Fruit fly (Drosophila melanogaster): ENCODE results near the gene CG12746.

Gene CG12746

DNA sequence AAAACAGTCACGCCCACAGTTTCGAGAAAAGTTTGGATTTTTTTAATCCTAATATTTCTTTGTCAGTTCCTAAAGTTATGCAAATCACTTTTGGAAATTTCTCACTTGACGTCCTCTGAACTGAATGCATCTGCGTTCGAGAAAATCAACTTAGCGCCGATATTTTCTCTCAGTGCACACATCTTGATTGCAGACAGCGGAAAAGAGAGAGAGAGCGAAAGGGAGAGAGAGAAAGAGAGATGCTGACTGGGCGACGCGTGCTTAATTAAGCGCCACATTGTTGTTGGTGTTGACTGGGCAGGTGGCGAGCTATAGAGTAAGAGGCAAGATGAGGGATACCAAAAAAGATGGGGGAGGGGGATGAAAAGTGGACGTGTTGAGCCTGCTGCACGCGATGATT, 46.0 kb upstream of the CG12746 start:
- TF ChIP-seq fkh (GFP tag; optimal IDR thresholded peaks at IDR 0.05) (no peak), vri (GFP tag; optimal IDR thresholded peaks at IDR 0.05) (peak; percentile 30), Hr38 (GFP tag; optimal IDR thresholded peaks at IDR 0.05) (no peak), CG9139 (GFP tag; optimal IDR thresholded peaks at IDR 0.05) (no peak), Ets21C (GFP tag; optimal IDR thresholded peaks at IDR 0.05) (peak; percentile 32), Eip75B (GFP tag; optimal IDR thresholded peaks at IDR 0.05) (peak; percentile 66), Eip93F (GFP tag; optimal IDR thresholded peaks at IDR 0.05) (no peak), OdsH (GFP tag; optimal IDR thresholded peaks at IDR 0.05) (peak; percentile 67), CG16779 (tag; optimal IDR thresholded peaks at IDR 0.05) (peak; percentile 18), acj6 (GFP tag; optimal IDR thresholded peaks at IDR 0.05) (peak; percentile 63), Hr4 (GFP tag; optimal IDR thresholded peaks at IDR 0.05) (peak; percentile 71), svp (GFP tag) (peak; percentile 91), CG31627 (GFP tag; optimal IDR thresholded peaks at IDR 0.05) (peak; percentile 72), CG6276 (GFP tag; optimal IDR thresholded peaks at IDR 0.05) (peak; percentile 62), CG34406 (GFP tag; optimal IDR thresholded peaks at IDR 0.05) (peak; percentile 62), dsx (GFP tag; optimal IDR thresholded peaks at IDR 0.05; ENCODE audit: poor library complexity, severe bottlenecking) (peak; percentile 90), CG32006 (GFP tag; optimal IDR thresholded peaks at IDR 0.05) (peak; percentile 78), Blimp-1 (GFP tag; optimal IDR thresholded peaks at IDR 0.05) (no peak), CG7368 (GFP tag; optimal IDR thresholded peaks at IDR 0.05) (peak; percentile 41), CG8319 (GFP tag; optimal IDR thresholded peaks at IDR 0.05) (peak; percentile 51), Lpt (GFP tag; optimal IDR thresholded peaks at IDR 0.05) (no peak), dac (GFP tag; optimal IDR thresholded peaks at IDR 0.05) (peak; percentile 43), pdm3 (GFP tag; optimal IDR thresholded peaks at IDR 0.05) (peak; percentile 74), achi (GFP tag; optimal IDR thresholded peaks at IDR 0.05) (peak; percentile 65), CG11902 (GFP tag; optimal IDR thresholded peaks at IDR 0.05) (peak; percentile 40), CG8119 (GFP tag; IDR thresholded peaks at IDR 0.05) (peak; percentile 61; the same call in 1 of the 3 replicates), CG11762 (GFP tag; optimal IDR thresholded peaks at IDR 0.05; ENCODE audit: insufficient read depth) (peak; percentile 11), CG11294 (GFP tag; IDR thresholded peaks at IDR 0.05) (peak; percentile 22; the same call in 1 of the 2 replicates), CG4318 (GFP tag; optimal IDR thresholded peaks at IDR 0.05) (peak; percentile 40), Sox102F (GFP tag; optimal IDR thresholded peaks at IDR 0.05) (peak; percentile 80), CG6163 (GFP tag; IDR thresholded peaks at IDR 0.05) (peak; percentile 80), salr (GFP tag; optimal IDR thresholded peaks at IDR 0.05) (peak; percentile 27 to 47), CG6854 (GFP tag; optimal IDR thresholded peaks at IDR 0.05) (no peak), cyc (GFP tag; optimal IDR thresholded peaks at IDR 0.05) (peak; percentile 60), esn (GFP tag; optimal IDR thresholded peaks at IDR 0.05) (peak; percentile 72), Met (GFP tag; optimal IDR thresholded peaks at IDR 0.05) (peak; percentile 58), ss (GFP tag; optimal IDR thresholded peaks at IDR 0.05) (peak; percentile 40 to 93), fd59A (GFP tag; optimal IDR thresholded peaks at IDR 0.05) (peak; percentile 63), lz (GFP tag; optimal IDR thresholded peaks at IDR 0.05) (peak; percentile 69), fd85E (GFP tag; optimal IDR thresholded peaks at IDR 0.05) (no peak), CG6792 (GFP tag; optimal IDR thresholded peaks at IDR 0.05) (peak; percentile 60), CG15336 (GFP tag; IDR thresholded peaks at IDR 0.05) (peak; percentile 76), Eip78C (GFP tag) (peak; percentile 94), CG6808 (GFP tag; optimal IDR thresholded peaks at IDR 0.05) (peak; percentile 65), CG3919 (GFP tag; optimal IDR thresholded peaks at IDR 0.05) (peak; percentile 80), spab (GFP tag; optimal IDR thresholded peaks at IDR 0.05) (peak; percentile 49), Hr39 (GFP tag; optimal IDR thresholded peaks at IDR 0.05) (peak; percentile 70), Sox14 (GFP tag; optimal IDR thresholded peaks at IDR 0.05) (peak; percentile 64), net (GFP tag; optimal IDR thresholded peaks at IDR 0.05) (peak; percentile 73), CG10669 (GFP tag; optimal IDR thresholded peaks at IDR 0.05) (peak; percentile 74), CG10631 (GFP tag; optimal IDR thresholded peaks at IDR 0.05) (peak; percentile 68), Ets96B (tag; optimal IDR thresholded peaks at IDR 0.05) (peak; percentile 40)

Measured in whole organism, prepupa.